Fruit fly (Drosophila melanogaster) S2 (cell line): ENCODE data around the gene upd3.

ENCODE experiments used
- CG8478 ChIP-seq: fragments of >200 bp; optimal IDR thresholded peaks from 2 replicates; lab custom pipeline; 2018
- CTCF ChIP-seq, 2 experiments: fragments of >200 bp; optimal IDR thresholded peaks; 2 replicates each; lab custom pipeline; 2018

DNA sequence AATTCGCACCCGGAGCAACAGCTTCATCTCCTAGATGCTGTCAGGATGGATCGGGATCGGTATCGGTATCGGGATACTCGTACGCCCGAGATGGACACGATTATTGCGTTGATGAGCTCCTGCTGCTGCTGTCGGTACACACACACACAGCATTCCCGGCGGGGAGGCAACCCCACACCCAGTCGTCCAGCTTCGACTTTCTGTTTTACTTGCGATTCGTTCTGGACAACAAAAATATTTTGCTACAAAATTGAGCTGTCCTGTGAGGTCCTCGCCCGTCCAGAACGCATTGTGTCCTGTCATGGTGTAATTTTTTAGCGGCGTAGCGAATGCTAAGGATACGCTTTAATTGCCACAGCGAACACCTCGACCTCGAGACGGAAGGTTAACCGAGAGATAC, 33.9 kb downstream of the upd3 start:
- TF ChIP-seq CTCF (optimal IDR thresholded peaks at IDR 0.05; lab: Kevin White, UChicago) (no peak), CG8478 (lab: Kevin White, UChicago) (no peak)
